Fruit fly (Drosophila melanogaster) whole organism, embryonic: ENCODE results near the gene Tengl3.

Experiments
- ATbp ChIP-seq: fragments of 200-800 bp; sonication (Bioruptor generic); optimal IDR thresholded peaks from 2 replicates; lab custom pipeline; 2017; ENCODE audit warnings: missing biosample characterization, mild to moderate bottlenecking, missing genetic modification characterization, missing genetic modification reagents
- Atf-2 ChIP-seq: fragments of 200-800 bp; sonication (Bioruptor generic); optimal IDR thresholded peaks from 2 replicates; lab custom pipeline; 2016; ENCODE audit warnings: missing biosample characterization, missing genetic modification characterization
- Awh ChIP-seq: fragments of 200-800 bp; sonication (Bioruptor generic); IDR thresholded peaks from 2 replicates; pipeline ENCODE4, ENCODE4 v1.3.6; 2022; ENCODE audit warnings: missing biosample characterization, missing genetic modification characterization
- CG10979 ChIP-seq: fragments of 200-800 bp; sonication (Bioruptor generic); optimal IDR thresholded peaks from 2 replicates; lab custom pipeline; 2018; ENCODE audit warnings: missing biosample characterization, mild to moderate bottlenecking, missing genetic modification characterization, moderate library complexity
- CG11093 ChIP-seq: fragments of 200-800 bp; sonication (Bioruptor generic); IDR thresholded peaks from 3 replicates; pipeline ENCODE4 v1.3.6; 2022; ENCODE audit warnings: missing biosample characterization, missing genetic modification characterization
- CG11560 ChIP-seq: fragments of 200-800 bp; sonication (Bioruptor generic); IDR thresholded peaks from 3 replicates; pipeline ENCODE4 v1.3.6; 2022; ENCODE audit warnings: missing biosample characterization, missing genetic modification characterization
- CG12769 ChIP-seq: fragments of 200-800 bp; sonication (Bioruptor generic); optimal IDR thresholded peaks from 2 replicates; lab custom pipeline; 2019; ENCODE audit warnings: missing biosample characterization, mild to moderate bottlenecking, missing genetic modification characterization, moderate library complexity
- CG13775 ChIP-seq: fragments of 200-800 bp; sonication (Bioruptor generic); optimal IDR thresholded peaks from 3 replicates; lab custom pipeline; 2017; ENCODE audit warnings: missing biosample characterization, mild to moderate bottlenecking, missing genetic modification characterization
- CG14860 ChIP-seq: fragments of 200-800 bp; sonication (Bioruptor generic); IDR thresholded peaks from 3 replicates; pipeline ENCODE4 v1.3.6; 2022; ENCODE audit warnings: missing biosample characterization, missing genetic modification characterization; ENCODE audit not compliant: partially characterized antibody
- CG1602 ChIP-seq: fragments of 200-800 bp; sonication (Bioruptor generic); optimal IDR thresholded peaks from 3 replicates; lab custom pipeline; 2016; ENCODE audit warnings: missing biosample characterization, missing genetic modification characterization
- CG1603 ChIP-seq: fragments of 200-800 bp; sonication (Bioruptor generic); optimal IDR thresholded peaks from 2 replicates; lab custom pipeline; 2019; ENCODE audit warnings: missing biosample characterization, mild to moderate bottlenecking, missing genetic modification characterization, moderate library complexity
- CG16813 ChIP-seq: fragments of 200-800 bp; sonication (Bioruptor generic); IDR thresholded peaks from 3 replicates; pipeline ENCODE4 v1.3.6; 2022; ENCODE audit warnings: missing biosample characterization, missing genetic modification characterization; ENCODE audit not compliant: partially characterized antibody
- CG16863 ChIP-seq: fragments of 200-800 bp; sonication (Bioruptor generic); optimal IDR thresholded peaks from 3 replicates; lab custom pipeline; 2016; ENCODE audit warnings: missing biosample characterization, missing genetic modification characterization
- CG17912 ChIP-seq: fragments of 200-800 bp; sonication (Bioruptor generic); optimal IDR thresholded peaks from 2 replicates; lab custom pipeline; 2018; ENCODE audit warnings: missing biosample characterization, mild to moderate bottlenecking, missing genetic modification characterization
- CG18476 ChIP-seq: fragments of 200-800 bp; sonication (Bioruptor generic); optimal IDR thresholded peaks from 2 replicates; lab custom pipeline; 2016; ENCODE audit warnings: missing biosample characterization, mild to moderate bottlenecking, missing genetic modification characterization
- CG2875 ChIP-seq: fragments of 200-800 bp; sonication (Bioruptor generic); optimal IDR thresholded peaks from 2 replicates; lab custom pipeline; 2017; ENCODE audit warnings: missing biosample characterization, mild to moderate bottlenecking, missing genetic modification characterization, missing genetic modification reagents
- CG30403 ChIP-seq: fragments of 200-800 bp; sonication (Bioruptor generic); optimal IDR thresholded peaks from 3 replicates; lab custom pipeline; 2016; ENCODE audit warnings: missing biosample characterization, missing genetic modification characterization
- CG32767 ChIP-seq: fragments of 200-800 bp; sonication (Bioruptor generic); IDR thresholded peaks from 2 replicates; pipeline ENCODE4 v1.3.6; 2022; ENCODE audit warnings: missing biosample characterization, missing genetic modification characterization
- CG4328 ChIP-seq: fragments of 200-800 bp; sonication (Bioruptor generic); optimal IDR thresholded peaks from 3 replicates; lab custom pipeline; 2017; ENCODE audit warnings: missing biosample characterization, missing genetic modification reagents, missing genetic modification characterization
- CG7745 ChIP-seq: fragments of 200-800 bp; sonication (Bioruptor generic); optimal IDR thresholded peaks from 2 replicates; lab custom pipeline; 2018; ENCODE audit warnings: missing biosample characterization, mild to moderate bottlenecking, missing genetic modification characterization, moderate library complexity
- CG9817 ChIP-seq: fragments of 200-800 bp; sonication (Bioruptor generic); optimal IDR thresholded peaks from 2 replicates; lab custom pipeline; 2018; ENCODE audit warnings: missing biosample characterization, mild to moderate bottlenecking, missing genetic modification characterization, moderate library complexity
- CkIIα-i1 ChIP-seq: fragments of 200-800 bp; sonication (Bioruptor generic); IDR thresholded peaks from 2 replicates; pipeline ENCODE4 v1.3.6; 2022; ENCODE audit warnings: missing biosample characterization, missing genetic modification characterization
- D19A ChIP-seq: fragments of 200-800 bp; optimal IDR thresholded peaks from 3 replicates; lab custom pipeline; 2019; ENCODE audit warnings: missing biosample characterization, mild to moderate bottlenecking, missing genetic modification characterization, moderate library complexity
- Dad ChIP-seq: fragments of 200-800 bp; sonication (Bioruptor generic); optimal IDR thresholded peaks from 3 replicates; lab custom pipeline; 2016; ENCODE audit warnings: missing biosample characterization, missing genetic modification characterization
- Dfd ChIP-seq, 2 experiments: fragments of >200 bp; optimal IDR thresholded peaks; 2 replicates each; lab custom pipeline; 2017; ENCODE audit warnings: missing biosample characterization in 2 of 2, missing genetic modification characterization in 2 of 2
- Ets65A ChIP-seq: fragments of 200-800 bp; sonication (Bioruptor generic); peaks from one replicate; lab custom pipeline; 2016; ENCODE audit warnings: missing biosample characterization, missing genetic modification characterization
- H2.0 ChIP-seq: fragments of 200-800 bp; sonication (Bioruptor generic); IDR thresholded peaks from 2 replicates; pipeline ENCODE4 v1.3.6; 2022; ENCODE audit warnings: missing biosample characterization, missing genetic modification characterization
- HmgZ ChIP-seq: fragments of 200-800 bp; sonication (Bioruptor generic); optimal IDR thresholded peaks from 2 replicates; lab custom pipeline; 2018; ENCODE audit warnings: missing biosample characterization, mild to moderate bottlenecking, missing genetic modification characterization
- MBD-R2 ChIP-seq: fragments of 200-800 bp; sonication (Bioruptor generic); IDR thresholded peaks from 2 replicates; pipeline ENCODE4 v1.3.6; 2022; ENCODE audit warnings: missing biosample characterization, missing genetic modification characterization
- Myb ChIP-seq: fragments of 200-800 bp; sonication (Bioruptor generic); optimal IDR thresholded peaks from 2 replicates; lab custom pipeline; 2016; ENCODE audit warnings: missing biosample characterization, missing genetic modification characterization
- abd-A ChIP-seq: fragments of 200-800 bp; sonication (Bioruptor generic); optimal IDR thresholded peaks from 3 replicates; lab custom pipeline; 2019; ENCODE audit warnings: missing biosample characterization, mild to moderate bottlenecking, missing genetic modification characterization, moderate library complexity
- al ChIP-seq: fragments of 200-800 bp; sonication (Bioruptor generic); IDR thresholded peaks from 2 replicates; pipeline ENCODE4 v1.3.6; 2022; ENCODE audit warnings: missing biosample characterization, missing genetic modification characterization
- ash1 ChIP-seq: fragments of 200-800 bp; sonication (Bioruptor generic); optimal IDR thresholded peaks from 2 replicates; lab custom pipeline; 2018; ENCODE audit warnings: missing biosample characterization, mild to moderate bottlenecking, missing genetic modification characterization
- bsh ChIP-seq, 2 experiments: fragments of 200-800 bp; sonication (Bioruptor generic); optimal IDR thresholded peaks; 2 replicates each; lab custom pipeline; 2017 to 2018; ENCODE audit warnings: mild to moderate bottlenecking in 2 of 2, missing biosample characterization in 2 of 2, missing genetic modification characterization in 2 of 2, moderate library complexity in 1 of 2
- cato ChIP-seq: fragments of 200-800 bp; sonication (Bioruptor generic); optimal IDR thresholded peaks from 2 replicates; lab custom pipeline; 2016; ENCODE audit warnings: missing biosample characterization, missing genetic modification characterization, borderline replicate concordance
- cg ChIP-seq: fragments of 200-800 bp; sonication (Bioruptor generic); optimal IDR thresholded peaks from 3 replicates; lab custom pipeline; 2019; ENCODE audit warnings: missing biosample characterization, mild to moderate bottlenecking, missing genetic modification characterization, moderate library complexity
- chn ChIP-seq: fragments of 200-800 bp; sonication (Bioruptor generic); optimal IDR thresholded peaks from 2 replicates; lab custom pipeline; 2016; ENCODE audit warnings: missing biosample characterization, missing genetic modification characterization
- ewg ChIP-seq: fragments of 200-800 bp; sonication (Bioruptor generic); optimal IDR thresholded peaks from 3 replicates; lab custom pipeline; 2017; ENCODE audit warnings: mild to moderate bottlenecking, missing biosample characterization, missing genetic modification reagents, missing genetic modification characterization
- fd102C ChIP-seq: fragments of 200-800 bp; sonication (Bioruptor generic); optimal IDR thresholded peaks from 2 replicates; lab custom pipeline; 2018; ENCODE audit warnings: missing biosample characterization, mild to moderate bottlenecking, missing genetic modification characterization, moderate library complexity
- gfzf ChIP-seq: fragments of 200-800 bp; sonication (Bioruptor generic); optimal IDR thresholded peaks from 2 replicates; lab custom pipeline; 2016; ENCODE audit warnings: missing biosample characterization, mild to moderate bottlenecking, missing genetic modification characterization, moderate library complexity
- hkb ChIP-seq, 2 experiments: fragments of 200-800 bp in 1 of 2; fragments of >200 bp in 1 of 2; sonication (Bioruptor generic) in 1 of 2; IDR thresholded peaks in 1 of 2; optimal IDR thresholded peaks in 1 of 2; 2 replicates each; pipeline versions ENCODE4 v1.3.6 to Lab custom; 2017 to 2022; ENCODE audit warnings: missing biosample characterization in 1 of 2, missing genetic modification characterization in 1 of 2
- jigr1 ChIP-seq: fragments of 200-800 bp; sonication (Bioruptor generic); IDR thresholded peaks from 3 replicates; pipeline ENCODE4 v1.3.6; 2022; ENCODE audit warnings: missing biosample characterization, missing genetic modification characterization
- kni ChIP-seq: fragments of 200-800 bp; sonication (Bioruptor generic); optimal IDR thresholded peaks from 3 replicates; lab custom pipeline; 2017; ENCODE audit warnings: mild to moderate bottlenecking, missing biosample characterization, missing genetic modification reagents, missing genetic modification characterization
- sens-2 ChIP-seq: fragments of 200-800 bp; sonication (Bioruptor generic); IDR thresholded peaks from 2 replicates; pipeline ENCODE4 v1.3.6; 2022; ENCODE audit warnings: missing biosample characterization, missing genetic modification characterization
- seq ChIP-seq: fragments of 200-800 bp; sonication (Bioruptor generic); IDR thresholded peaks from 2 replicates; pipeline ENCODE4 v1.3.6; 2022; ENCODE audit warnings: missing biosample characterization, missing genetic modification characterization
- shn ChIP-seq: fragments of 200-800 bp; sonication (Bioruptor generic); optimal IDR thresholded peaks from 3 replicates; lab custom pipeline; 2016; ENCODE audit warnings: missing biosample characterization, missing genetic modification characterization
- so ChIP-seq: fragments of 200-800 bp; sonication (Bioruptor generic); IDR thresholded peaks from 3 replicates; pipeline ENCODE4 v1.3.6; 2022; ENCODE audit warnings: missing biosample characterization, missing genetic modification characterization
- sug ChIP-seq: fragments of 200-800 bp; optimal IDR thresholded peaks from 2 replicates; lab custom pipeline; 2019; ENCODE audit warnings: missing biosample characterization, mild to moderate bottlenecking, missing genetic modification characterization, moderate library complexity
- usp ChIP-seq: fragments of >200 bp; optimal IDR thresholded peaks from 2 replicates; lab custom pipeline; 2017; ENCODE audit warnings: missing biosample characterization, missing genetic modification characterization
- vnd ChIP-seq: fragments of 200-800 bp; sonication (Bioruptor generic); IDR thresholded peaks from 3 replicates; pipeline ENCODE4 v1.3.6; 2022; ENCODE audit warnings: missing biosample characterization, missing genetic modification characterization; ENCODE audit not compliant: partially characterized antibody
- zfh2 ChIP-seq: fragments of 200-800 bp; sonication (Bioruptor generic); optimal IDR thresholded peaks from 2 replicates; lab custom pipeline; 2016; ENCODE audit warnings: missing biosample characterization, missing genetic modification characterization

The Tengl3 gene

dm6 chr2L:2242139-2242538 is 4.1 kb upstream of the Tengl3 start, which contains the start of gene CG4267 (continued):
- TF ChIP-seq Dfd (GFP tag; optimal IDR thresholded peaks at IDR 0.05; lab: Kevin White, UChicago): no peak
- TF ChIP-seq usp (GFP tag; lab: Kevin White, UChicago): no peak
- no peak for TF ChIP-seq CG16863 (GFP tag; lab: Kevin White, UChicago)
- no peak for TF ChIP-seq ash1 (GFP tag; lab: Kevin White, UChicago)
- TF ChIP-seq CG14860 (GFP tag; lab: Robert Waterston, UW): no peak
- no peak for TF ChIP-seq CG4328 (GFP tag; lab: Kevin White, UChicago)
- no peak for TF ChIP-seq shn (GFP tag; lab: Kevin White, UChicago)
- TF ChIP-seq CkIIα-i1: no peak
- TF ChIP-seq CG7745 (tag; lab: Kevin White, UChicago): no peak
- no peak for TF ChIP-seq fd102C (GFP tag; lab: Kevin White, UChicago)
- TF ChIP-seq D19A (tag; lab: Kevin White, UChicago): no peak
- no peak for TF ChIP-seq Myb (GFP tag; lab: Kevin White, UChicago)
- TF ChIP-seq CG1603: no peak
- no peak for TF ChIP-seq MBD-R2
- peak; percentile 19; the same call in 1 of the 3 replicates for TF ChIP-seq so (GFP tag; lab: Robert Waterston, UW)
- TF ChIP-seq CG9817 (tag; lab: Kevin White, UChicago): no peak
- no peak for TF ChIP-seq hkb (optimal IDR thresholded peaks at IDR 0.05; lab: Kevin White, UChicago)
- TF ChIP-seq hkb (GFP tag; IDR thresholded peaks at IDR 0.05; lab: Robert Waterston, UW): 0 out of 2 replicates have a peak, but pooled peaks have one; percentile 31
- TF ChIP-seq kni (GFP tag; lab: Kevin White, UChicago): no peak
- no peak for TF ChIP-seq CG1602
- TF ChIP-seq gfzf (GFP tag; lab: Kevin White, UChicago): no peak
- no peak for TF ChIP-seq CG17912 (GFP tag; lab: Kevin White, UChicago)
- no peak for TF ChIP-seq al (GFP tag; lab: Robert Waterston, UW)
- TF ChIP-seq bsh (GFP tag; optimal IDR thresholded peaks at IDR 0.05; lab: Kevin White, UChicago): no peak
- no peak for TF ChIP-seq CG11560
- TF ChIP-seq chn (GFP tag; lab: Kevin White, UChicago): no peak
- TF ChIP-seq Dad (GFP tag; lab: Kevin White, UChicago): no peak
- TF ChIP-seq CG16813 (GFP tag; lab: Robert Waterston, UW): no peak
- TF ChIP-seq HmgZ (tag; lab: Kevin White, UChicago): no peak
- no peak for TF ChIP-seq CG32767 (GFP tag; lab: Robert Waterston, UW)
- TF ChIP-seq Awh (GFP tag; lab: Robert Waterston, UW): no peak
- TF ChIP-seq cato (GFP tag; lab: Kevin White, UChicago): no peak
- no peak for TF ChIP-seq CG12769 (tag; lab: Kevin White, UChicago)
- TF ChIP-seq Atf-2 (GFP tag; lab: Kevin White, UChicago): no peak
- no peak for TF ChIP-seq jigr1
- no peak for TF ChIP-seq vnd (GFP tag; lab: Robert Waterston, UW)
- no peak for TF ChIP-seq Ets65A (GFP tag; lab: Kevin White, UChicago)
- no peak for TF ChIP-seq CG10979 (tag; lab: Kevin White, UChicago)
- no peak for TF ChIP-seq cg (GFP tag; lab: Kevin White, UChicago)
- TF ChIP-seq H2.0: no peak
- no peak for TF ChIP-seq ewg (GFP tag; lab: Kevin White, UChicago)
- TF ChIP-seq abd-A (tag; lab: Kevin White, UChicago): no peak
- no peak for TF ChIP-seq CG18476 (GFP tag; lab: Kevin White, UChicago)
- no peak for TF ChIP-seq CG30403 (GFP tag; lab: Kevin White, UChicago)
- no peak for TF ChIP-seq seq (GFP tag; lab: Robert Waterston, UW)
- no peak for TF ChIP-seq CG11093
- no peak for TF ChIP-seq sug (tag; lab: Kevin White, UChicago)
- TF ChIP-seq ATbp (GFP tag; lab: Kevin White, UChicago): no peak
- no peak for TF ChIP-seq CG13775 (GFP tag; lab: Kevin White, UChicago)
- TF ChIP-seq sens-2 (GFP tag; lab: Robert Waterston, UW): no peak
- no peak for TF ChIP-seq CG2875
- TF ChIP-seq zfh2 (GFP tag; lab: Kevin White, UChicago): no peak
